Fruit fly (Drosophila melanogaster) S2 (cell line): Measurements from ENCODE around the gene CG10357.

Source experiments
- CG8478 ChIP-seq: fragments of >200 bp; optimal IDR thresholded peaks from 2 replicates; lab custom pipeline; 2018
- CTCF ChIP-seq, 2 experiments: fragments of >200 bp; optimal IDR thresholded peaks; 2 replicates each; lab custom pipeline; 2018

DNA sequence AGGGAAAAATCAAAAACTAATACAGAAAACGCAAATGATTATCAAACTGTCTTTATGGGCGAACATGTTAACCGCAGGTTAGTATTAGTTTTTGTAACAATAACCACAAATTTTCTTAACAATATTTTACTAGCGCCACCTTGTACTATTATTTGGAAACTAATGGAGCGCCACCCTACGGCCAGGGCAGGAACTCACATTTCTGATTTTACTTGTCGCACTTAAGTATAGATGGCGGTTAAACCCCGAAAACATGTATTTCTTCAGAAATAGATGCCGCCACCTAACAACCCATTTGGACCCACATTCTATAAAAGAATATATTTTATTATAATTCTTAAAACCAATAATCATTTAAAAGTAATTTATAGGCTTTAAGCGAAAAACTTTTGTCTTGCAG is 1.2 kb downstream of the CG10357 start:
- TF ChIP-seq CTCF (optimal IDR thresholded peaks at IDR 0.05; lab: Kevin White, UChicago) (peak; percentile 96 to 99), CG8478 (lab: Kevin White, UChicago) (no peak)
